Worm (Caenorhabditis elegans) whole organism, L4 larva: ENCODE results near the gene tin-10.

ENCODE experiments used
- egl-27 ChIP-seq: sonication (generic microtip); optimal IDR thresholded peaks from 3 replicates; lab custom pipeline; 2017; ENCODE audit warnings: missing biosample characterization, missing genetic modification reagents, missing genetic modification characterization
- fos-1 ChIP-seq: fragments of 150-350 bp; optimal IDR thresholded peaks from 2 replicates; lab custom pipeline; 2014; ENCODE audit warnings: missing biosample characterization, missing genetic modification characterization
- lin-13 ChIP-seq: fragments of 150-350 bp; optimal IDR thresholded peaks from 2 replicates; lab custom pipeline; 2014; ENCODE audit warnings: missing biosample characterization, missing genetic modification reagents, missing genetic modification characterization
- spr-3 ChIP-seq: fragments of 200-800 bp; sonication (Bioruptor generic); optimal IDR thresholded peaks from 2 replicates; lab custom pipeline; 2018; ENCODE audit warnings: mild to moderate bottlenecking, missing genetic modification characterization, missing compliant biosample characterization

DNA sequence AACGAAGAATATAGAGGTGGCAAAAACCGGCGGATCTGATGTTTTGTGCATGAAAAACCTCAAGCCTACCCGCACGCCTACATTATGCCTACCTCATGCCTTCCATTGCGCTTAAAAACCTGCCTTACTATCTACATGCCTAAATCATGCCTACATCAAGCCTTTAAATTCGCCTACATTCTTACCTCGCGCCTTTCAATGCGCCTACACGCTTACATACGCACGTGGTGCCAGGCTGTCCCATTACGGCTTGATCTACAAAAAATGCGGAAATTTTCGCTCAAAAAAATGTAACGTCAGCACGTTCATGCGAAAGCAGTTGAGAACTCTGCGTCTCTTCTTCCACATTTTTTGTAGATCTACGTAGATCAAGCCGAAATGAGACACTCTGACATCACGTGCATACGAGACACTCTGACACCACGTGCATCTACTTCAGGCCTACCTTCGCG lies 18.5 kb downstream of the tin-10 start, which contains the start of gene fbxa-220:
- TF ChIP-seq lin-13 (GFP tag; lab: Kevin White, UChicago), result no peak
- no peak for TF ChIP-seq egl-27
- TF ChIP-seq spr-3 (GFP tag; lab: Kevin White, UChicago), result no peak
- TF ChIP-seq fos-1 (tag; lab: Kevin White, UChicago), result no peak
